Fruit fly (Drosophila melanogaster) whole organism, pupa: Measurements from ENCODE around the gene Lcp65Ag2.

ENCODE experiments used
- CG17806 ChIP-seq: fragments of 200-800 bp; sonication (Bioruptor generic); optimal IDR thresholded peaks from 2 replicates; lab custom pipeline; 2018; ENCODE audit warnings: missing biosample characterization, mild to moderate bottlenecking, missing genetic modification characterization, moderate library complexity
- CG32121 ChIP-seq: fragments of 200-800 bp; sonication (Bioruptor generic); IDR thresholded peaks from 2 replicates; pipeline ENCODE4 v1.3.6; 2022; ENCODE audit warnings: missing biosample characterization, missing genetic modification characterization
- CG4496 ChIP-seq: fragments of 200-800 bp; sonication (Bioruptor generic); IDR thresholded peaks from 3 replicates; pipeline ENCODE4 v1.3.6; 2022; ENCODE audit warnings: missing biosample characterization, missing genetic modification characterization
- CG8159 ChIP-seq: fragments of 200-800 bp; sonication (Bioruptor generic); optimal IDR thresholded peaks from 3 replicates; lab custom pipeline; 2018; ENCODE audit warnings: missing biosample characterization, mild to moderate bottlenecking, missing genetic modification characterization, moderate library complexity
- CG9948 ChIP-seq: fragments of 200-800 bp; sonication (Bioruptor generic); optimal IDR thresholded peaks from 2 replicates; lab custom pipeline; 2018; ENCODE audit warnings: missing biosample characterization, mild to moderate bottlenecking, missing genetic modification characterization, moderate library complexity
- EcR ChIP-seq: fragments of 200-800 bp; sonication (Bioruptor generic); optimal IDR thresholded peaks from 3 replicates; lab custom pipeline; 2019; ENCODE audit warnings: missing biosample characterization, missing genetic modification characterization, mild to moderate bottlenecking, moderate library complexity, missing genetic modification reagents
- Ets98B ChIP-seq: fragments of 200-800 bp; sonication (Bioruptor generic); IDR thresholded peaks from 2 replicates; pipeline ENCODE4 v1.3.6; 2022; ENCODE audit warnings: missing biosample characterization, missing genetic modification characterization
- Pif1B ChIP-seq: fragments of 200-800 bp; sonication (Bioruptor generic); optimal IDR thresholded peaks from 3 replicates; lab custom pipeline; 2016; ENCODE audit warnings: missing biosample characterization, missing genetic modification characterization
- Snoo ChIP-seq: fragments of 200-800 bp; sonication (Bioruptor generic); optimal IDR thresholded peaks from 3 replicates; lab custom pipeline; 2017; ENCODE audit warnings: missing biosample characterization, mild to moderate bottlenecking, missing genetic modification characterization, inconsistent platforms
- gl ChIP-seq: fragments of 200-800 bp; sonication (Bioruptor generic); optimal IDR thresholded peaks from 2 replicates; lab custom pipeline; 2018; ENCODE audit warnings: missing biosample characterization, mild to moderate bottlenecking, missing genetic modification characterization

DNA sequence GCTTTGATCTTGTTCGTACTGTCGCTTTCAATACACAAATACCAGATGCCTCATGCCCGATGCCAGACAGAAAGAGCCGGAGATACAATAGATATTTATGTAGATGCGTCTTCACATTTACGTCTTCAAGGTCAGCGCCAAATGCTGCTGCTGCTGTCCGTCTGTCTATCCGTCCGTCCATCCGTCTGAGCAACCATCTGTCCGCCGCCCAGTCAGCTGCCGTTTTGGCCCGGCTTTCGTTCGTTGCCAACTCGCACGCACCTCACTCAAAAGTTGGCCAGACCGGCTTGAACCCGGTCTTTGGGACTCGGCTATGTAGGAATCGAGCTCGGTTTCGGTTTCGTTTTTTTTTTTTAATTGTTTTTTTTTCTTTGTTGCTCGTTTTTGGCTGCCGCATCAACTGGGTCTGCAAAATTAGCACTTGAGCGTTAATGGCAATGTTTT, 21.6 kb upstream of the Lcp65Ag2 start:
- TF ChIP-seq CG32121 (peak; percentile 37; the same call in 1 of the 2 replicates), CG4496 (peak; percentile 77), CG17806 (tag; lab: Kevin White, UChicago) (peak; percentile 35), CG8159 (tag; lab: Kevin White, UChicago) (peak; percentile 42), gl (tag; lab: Kevin White, UChicago) (peak; percentile 68), Pif1B (GFP tag; lab: Kevin White, UChicago) (peak; percentile 71), CG9948 (tag; lab: Kevin White, UChicago) (no peak), Snoo (tag; lab: Kevin White, UChicago) (peak; percentile 43), Ets98B (peak; percentile 61; the same call in 1 of the 2 replicates), EcR (GFP tag; lab: Kevin White, UChicago) (peak; percentile 73)
